Worm (Caenorhabditis elegans): ENCODE results near the gene rab-6.1.

DNA sequence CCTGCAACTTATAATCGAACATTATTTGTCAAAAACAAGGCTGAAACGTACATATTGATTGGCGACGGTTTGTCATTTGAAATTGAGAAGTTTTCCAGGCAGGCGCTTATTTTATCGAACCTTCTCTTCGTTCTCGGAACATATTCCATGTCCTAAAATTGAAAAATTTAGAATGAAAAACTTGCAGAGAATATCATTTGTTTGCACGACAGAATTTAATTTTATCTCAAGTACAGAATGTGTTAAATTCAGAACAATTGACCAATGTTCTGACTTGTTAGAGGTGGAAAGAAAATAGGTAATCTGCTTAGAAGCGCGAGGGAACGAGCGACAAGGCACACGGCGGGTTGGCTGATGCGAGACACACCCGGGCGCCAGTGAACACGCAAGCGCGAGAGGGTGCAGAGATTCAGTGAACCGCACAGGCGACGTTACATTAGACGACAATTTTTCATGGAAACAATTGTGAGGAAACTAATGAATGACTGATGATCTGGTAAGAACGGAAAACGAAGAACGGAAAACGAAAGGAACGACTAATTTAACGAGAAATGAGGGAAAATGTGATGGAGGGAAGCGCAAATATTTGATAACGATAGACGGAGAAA, 46.7 kb upstream of the rab-6.1 start:
- TF ChIP-seq ceh-20 (GFP tag; IDR thresholded peaks at IDR 0.05) (no peak), ceh-82 (tag; optimal IDR thresholded peaks at IDR 0.05) (no peak), nhr-48 (tag; optimal IDR thresholded peaks at IDR 0.05) (no peak), egl-27 (tag; optimal IDR thresholded peaks at IDR 0.05) (no peak), F49E8.2 (tag; optimal IDR thresholded peaks at IDR 0.05; ENCODE audit: borderline replicate concordance) (no peak), lin-38 (GFP tag; IDR thresholded peaks at IDR 0.05) (peak; percentile 40; the same call in 1 of the 2 replicates), ama-1 (optimal IDR thresholded peaks at IDR 0.05) (no peak), nhr-28 (tag; optimal IDR thresholded peaks at IDR 0.05) (peak; percentile 22), ztf-11 (tag; optimal IDR thresholded peaks at IDR 0.05) (no peak), fos-1 (tag; optimal IDR thresholded peaks at IDR 0.05) (no peak), Y48G9A.11 (GFP tag; IDR thresholded peaks at IDR 0.05) (peak; percentile 69)

Measured in whole organism, L4 larva.